Worm (Caenorhabditis elegans) whole organism, L4 larva: ENCODE data around the gene R09E10.2.

Source experiments
- dve-1 ChIP-seq: sonication (generic microtip); optimal IDR thresholded peaks from 2 replicates; lab custom pipeline; 2017; ENCODE audit warnings: antibody characterized with exemption, mild to moderate bottlenecking, missing genetic modification characterization, missing compliant biosample characterization; ENCODE audit not compliant: insufficient read depth
- lin-15B ChIP-seq: fragments of 150-350 bp; sonication (generic microtip); optimal IDR thresholded peaks from 3 replicates; lab custom pipeline; 2014; ENCODE audit warnings: missing biosample characterization, missing genetic modification characterization
- mep-1 ChIP-seq: fragments of 150-350 bp; sonication (generic microtip); optimal IDR thresholded peaks from 3 replicates; lab custom pipeline; 2014; ENCODE audit warnings: missing biosample characterization, missing genetic modification characterization
- mes-2 ChIP-seq: sonication (generic microtip); optimal IDR thresholded peaks from 2 replicates; lab custom pipeline; 2016; ENCODE audit warnings: missing genotype, mild to moderate bottlenecking, missing genetic modification characterization, missing compliant biosample characterization; ENCODE audit not compliant: poor library complexity, severe bottlenecking
- nhr-10 ChIP-seq: fragments of 150-350 bp; optimal IDR thresholded peaks from 2 replicates; lab custom pipeline; 2014; ENCODE audit warnings: missing biosample characterization, missing genetic modification characterization
- nhr-48 ChIP-seq: sonication (generic microtip); optimal IDR thresholded peaks from 2 replicates; lab custom pipeline; 2016; ENCODE audit warnings: mild to moderate bottlenecking, missing genetic modification characterization, missing compliant biosample characterization
- pha-4 ChIP-seq, 2 experiments: fragments of 150-350 bp in 1 of 2; fragments of 200-800 bp in 1 of 2; sonication (Bioruptor generic) in 1 of 2; IDR thresholded peaks in 1 of 2; optimal IDR thresholded peaks in 1 of 2; 2 replicates each; pipeline versions ENCODE4 v1.3.6 to Lab custom; 2014 to 2022; ENCODE audit warnings: missing genetic modification characterization in 2 of 2, missing genetic modification reagents in 2 of 2, missing biosample characterization in 1 of 2, missing compliant biosample characterization in 1 of 2
- skn-1 ChIP-seq: fragments of 150-350 bp; optimal IDR thresholded peaks from 2 replicates; lab custom pipeline; 2014; ENCODE audit warnings: missing biosample characterization, missing genetic modification characterization
- snpc-1.2 ChIP-seq: fragments of 200-800 bp; sonication (Bioruptor generic); IDR thresholded peaks from 2 replicates; pipeline ENCODE4 v1.3.6; 2022; ENCODE audit warnings: missing genetic modification reagents, missing genetic modification characterization, missing compliant biosample characterization
- unc-62 ChIP-seq, 3 experiments: fragments of 150-350 bp in 1 of 3; sonication (generic microtip); optimal IDR thresholded peaks in 2 of 3; peaks in 1 of 3; 1 replicate in 1 of 3; 2 replicates in 2 of 3; lab custom pipeline; 2014 to 2017; ENCODE audit warnings: missing biosample characterization in 3 of 3, missing genetic modification characterization in 3 of 3, missing genetic modification reagents in 3 of 3, missing genotype in 1 of 3
- zfp-2 ChIP-seq: sonication (generic microtip); optimal IDR thresholded peaks from 2 replicates; lab custom pipeline; 2016; ENCODE audit warnings: mild to moderate bottlenecking, missing genetic modification characterization, missing compliant biosample characterization
- ztf-11 ChIP-seq: fragments of 150-350 bp; optimal IDR thresholded peaks from 2 replicates; lab custom pipeline; 2014; ENCODE audit warnings: missing biosample characterization, missing genetic modification characterization

- TF ChIP-seq nhr-48 (tag; lab: Kevin White, UChicago) (no peak), pha-4 (GFP tag; IDR thresholded peaks at IDR 0.05; lab: Robert Waterston, UW) (no peak), pha-4 (tag; optimal IDR thresholded peaks at IDR 0.05; lab: Kevin White, UChicago) (no peak), ztf-11 (tag; lab: Kevin White, UChicago) (no peak), lin-15B (tag; lab: Kevin White, UChicago) (no peak), zfp-2 (no peak), mep-1 (tag; lab: Kevin White, UChicago) (peak; percentile 50), mes-2 (tag; lab: Kevin White, UChicago) (peak; percentile 71), unc-62 (GFP tag; optimal IDR thresholded peaks at IDR 0.05 in 1 of 2; lab: Kevin White, UChicago) (no peak), unc-62 (tag; optimal IDR thresholded peaks at IDR 0.05; lab: Kevin White, UChicago) (no peak), nhr-10 (tag; lab: Kevin White, UChicago) (no peak), skn-1 (tag; lab: Kevin White, UChicago) (no peak), dve-1 (peak; percentile 58), snpc-1.2 (GFP tag; lab: Robert Waterston, UW) (no peak)
Measured at ce11 chrIV:10366018-10366417, 47.9 kb upstream of the R09E10.2 start, which contains the start of gene sir-2.1.
